Fruit fly (Drosophila melanogaster) whole organism, wandering third instar larva: ENCODE results near the gene Naa20B.

Source experiments
- CG9705 ChIP-seq: fragments of 200-800 bp; sonication (Bioruptor generic); optimal IDR thresholded peaks from 2 replicates; lab custom pipeline; 2018; ENCODE audit warnings: missing biosample characterization, mild to moderate bottlenecking, missing genetic modification characterization
- Dfd ChIP-seq: fragments of >200 bp; optimal IDR thresholded peaks from 2 replicates; lab custom pipeline; 2017; ENCODE audit warnings: missing biosample characterization, missing genetic modification characterization
- Hr78 ChIP-seq: fragments of >200 bp; optimal IDR thresholded peaks from 2 replicates; lab custom pipeline; 2017; ENCODE audit warnings: missing biosample characterization, missing genetic modification characterization
- Jra ChIP-seq: sonication (Bioruptor generic); optimal IDR thresholded peaks from 2 replicates; lab custom pipeline; 2016; ENCODE audit warnings: missing biosample characterization, missing genetic modification characterization
- N ChIP-seq: fragments of >200 bp; optimal IDR thresholded peaks from 2 replicates; lab custom pipeline; 2018; ENCODE audit warnings: missing biosample characterization, missing external identifiers, missing genetic modification characterization
- Rel ChIP-seq, 2 experiments: fragments of 200-800 bp; sonication (Bioruptor generic) in 1 of 2; optimal IDR thresholded peaks; 2 replicates in 1 of 2; 3 replicates in 1 of 2; lab custom pipeline; 2016 to 2019; ENCODE audit warnings: mild to moderate bottlenecking in 2 of 2, missing biosample characterization in 2 of 2, missing genetic modification characterization in 2 of 2, moderate library complexity in 1 of 2
- Sp1 ChIP-seq: fragments of 200-800 bp; sonication (Bioruptor generic); optimal IDR thresholded peaks from 3 replicates; lab custom pipeline; 2019; ENCODE audit warnings: missing biosample characterization, mild to moderate bottlenecking, missing genetic modification characterization, moderate library complexity
- brk ChIP-seq: fragments of 200-800 bp; sonication (Bioruptor generic); optimal IDR thresholded peaks from 2 replicates; lab custom pipeline; 2016; ENCODE audit warnings: missing biosample characterization, mild to moderate bottlenecking, missing genetic modification characterization
- h ChIP-seq: fragments of 200-800 bp; sonication (Bioruptor generic); optimal IDR thresholded peaks from 3 replicates; lab custom pipeline; 2016; ENCODE audit warnings: missing biosample characterization, mild to moderate bottlenecking, missing genetic modification characterization
- lola ChIP-seq: fragments of >200 bp; optimal IDR thresholded peaks from 2 replicates; lab custom pipeline; 2017; ENCODE audit warnings: missing biosample characterization, missing genetic modification characterization
- tai ChIP-seq: sonication (Bioruptor generic); optimal IDR thresholded peaks from 2 replicates; lab custom pipeline; 2016; ENCODE audit warnings: missing biosample characterization, missing genetic modification characterization

- no peak for TF ChIP-seq h
- no peak for TF ChIP-seq N (GFP tag; lab: Kevin White, UChicago)
- no peak for TF ChIP-seq tai (GFP tag; lab: Kevin White, UChicago)
- no peak for TF ChIP-seq lola
- no peak for TF ChIP-seq Hr78 (GFP tag; lab: Kevin White, UChicago)
- TF ChIP-seq brk (GFP tag; lab: Kevin White, UChicago), result no peak
- TF ChIP-seq Sp1 (GFP tag; lab: Kevin White, UChicago), result no peak
- no peak for TF ChIP-seq Dfd (GFP tag; lab: Kevin White, UChicago)
- no peak for TF ChIP-seq Jra (GFP tag; lab: Kevin White, UChicago)
- no peak for TF ChIP-seq Rel (GFP tag; optimal IDR thresholded peaks at IDR 0.05; lab: Kevin White, UChicago)
- no peak for TF ChIP-seq Rel (tag; optimal IDR thresholded peaks at IDR 0.05; lab: Kevin White, UChicago)
- no peak for TF ChIP-seq CG9705 (GFP tag; lab: Kevin White, UChicago)
Measured at dm6 chr2L:13251167-13251566, 6.1 kb upstream of the Naa20B start.
